Worm (Caenorhabditis elegans) whole organism, L4 larva: ENCODE data around the gene F59A2.5.
A peak's percentile ranks its signal among the peaks of the same experiment; 100 is the strongest.

Source experiments
- F44E2.7 ChIP-seq: fragments of 200-800 bp; sonication (Bioruptor generic); IDR thresholded peaks from 2 replicates; pipeline ENCODE4 v2.1.2; 2022; ENCODE audit warnings: missing genetic modification characterization, missing compliant biosample characterization
- ZK337.2 ChIP-seq: fragments of 200-800 bp; sonication (Bioruptor generic); IDR thresholded peaks from 2 replicates; pipeline ENCODE4 v1.3.6; 2022; ENCODE audit warnings: missing genetic modification reagents, missing genetic modification characterization, missing compliant biosample characterization
- ZK546.5 ChIP-seq, 2 experiments: sonication (generic microtip); optimal IDR thresholded peaks; 2 replicates each; lab custom pipeline; 2017; ENCODE audit warnings: missing biosample characterization in 2 of 2, missing genetic modification characterization in 2 of 2
- aha-1 ChIP-seq: fragments of 150-350 bp; peaks from one replicate; lab custom pipeline; 2014; ENCODE audit warnings: missing biosample characterization, missing genetic modification characterization
- ama-1 ChIP-seq: fragments of 150-350 bp; optimal IDR thresholded peaks from 2 replicates; lab custom pipeline; 2014; ENCODE audit warnings: inconsistent platforms, mixed read lengths
- ceh-20 ChIP-seq: fragments of 200-800 bp; sonication (Bioruptor generic); IDR thresholded peaks from 2 replicates; pipeline ENCODE4 v1.3.6; 2022; ENCODE audit warnings: missing genetic modification reagents, missing genetic modification characterization, missing compliant biosample characterization
- ceh-44 ChIP-seq: fragments of 200-800 bp; sonication (Bioruptor generic); IDR thresholded peaks from 2 replicates; pipeline ENCODE4 v1.3.6; 2022; ENCODE audit warnings: missing genetic modification reagents, missing genetic modification characterization, missing compliant biosample characterization
- cey-2 ChIP-seq: sonication (generic microtip); optimal IDR thresholded peaks from 3 replicates; lab custom pipeline; 2017; ENCODE audit warnings: missing genetic modification characterization, mild to moderate bottlenecking, missing compliant biosample characterization, antibody characterized with exemption, borderline replicate concordance; ENCODE audit not compliant: insufficient read depth
- ctbp-1 ChIP-seq: fragments of 200-800 bp; sonication (Bioruptor generic); IDR thresholded peaks from 2 replicates; pipeline ENCODE4 v1.3.6; 2022; ENCODE audit warnings: missing genetic modification reagents, missing genetic modification characterization, missing compliant biosample characterization
- daf-12 ChIP-seq: fragments of 150-350 bp; optimal IDR thresholded peaks from 2 replicates; lab custom pipeline; 2014; ENCODE audit warnings: missing biosample characterization, missing genetic modification reagents, missing genetic modification characterization
- duxl-1 ChIP-seq: sonication (generic microtip); optimal IDR thresholded peaks from 2 replicates; lab custom pipeline; 2016; ENCODE audit warnings: mild to moderate bottlenecking, missing genetic modification characterization, moderate library complexity, missing compliant biosample characterization; ENCODE audit not compliant: poor library complexity
- dve-1 ChIP-seq: sonication (generic microtip); optimal IDR thresholded peaks from 2 replicates; lab custom pipeline; 2017; ENCODE audit warnings: antibody characterized with exemption, mild to moderate bottlenecking, missing genetic modification characterization, missing compliant biosample characterization; ENCODE audit not compliant: insufficient read depth
- egl-27 ChIP-seq: sonication (generic microtip); optimal IDR thresholded peaks from 3 replicates; lab custom pipeline; 2017; ENCODE audit warnings: missing biosample characterization, missing genetic modification reagents, missing genetic modification characterization
- egl-43 ChIP-seq: fragments of 200-800 bp; sonication (Bioruptor generic); IDR thresholded peaks from 2 replicates; pipeline ENCODE4 v1.3.6; 2022; ENCODE audit warnings: missing genetic modification reagents, missing genetic modification characterization, missing compliant biosample characterization
- fkh-10 ChIP-seq: fragments of 150-350 bp; optimal IDR thresholded peaks from 2 replicates; lab custom pipeline; 2014; ENCODE audit warnings: missing biosample characterization, missing genetic modification reagents, missing genetic modification characterization
- fos-1 ChIP-seq: fragments of 150-350 bp; optimal IDR thresholded peaks from 2 replicates; lab custom pipeline; 2014; ENCODE audit warnings: missing biosample characterization, missing genetic modification characterization
- hlh-30 ChIP-seq: sonication (generic microtip); optimal IDR thresholded peaks from 2 replicates; lab custom pipeline; 2017; ENCODE audit warnings: antibody characterized with exemption, mild to moderate bottlenecking, missing genetic modification characterization, missing compliant biosample characterization; ENCODE audit not compliant: insufficient read depth
- jun-1 ChIP-seq: fragments of 150-350 bp; optimal IDR thresholded peaks from 2 replicates; lab custom pipeline; 2014; ENCODE audit warnings: missing biosample characterization, missing genetic modification reagents, missing genetic modification characterization
- lim-7 ChIP-seq: fragments of 200-800 bp; sonication (Bioruptor generic); IDR thresholded peaks from 2 replicates; pipeline ENCODE4 v1.3.6; 2022; ENCODE audit warnings: missing genetic modification characterization, missing compliant biosample characterization
- lin-15B ChIP-seq: fragments of 150-350 bp; sonication (generic microtip); optimal IDR thresholded peaks from 3 replicates; lab custom pipeline; 2014; ENCODE audit warnings: missing biosample characterization, missing genetic modification characterization
- lin-38 ChIP-seq: fragments of 200-800 bp; sonication (Bioruptor generic); IDR thresholded peaks from 2 replicates; pipeline ENCODE4 v1.3.6; 2022; ENCODE audit warnings: missing genetic modification reagents, missing genetic modification characterization, missing compliant biosample characterization
- lin-39 ChIP-seq: fragments of 150-350 bp; optimal IDR thresholded peaks from 2 replicates; lab custom pipeline; 2014; ENCODE audit warnings: missing biosample characterization, missing genetic modification reagents, missing genetic modification characterization
- lir-3 ChIP-seq: sonication (generic microtip); optimal IDR thresholded peaks from 2 replicates; lab custom pipeline; 2016; ENCODE audit warnings: mild to moderate bottlenecking, missing genetic modification characterization, missing compliant biosample characterization
- lsy-2 ChIP-seq, 2 experiments: fragments of 150-350 bp in 1 of 2; sonication (generic microtip) in 1 of 2; optimal IDR thresholded peaks; 2 replicates each; lab custom pipeline; 2014 to 2017; ENCODE audit warnings: missing biosample characterization in 2 of 2, missing genetic modification characterization in 2 of 2
- mdl-1 ChIP-seq, 2 experiments: fragments of 150-350 bp in 1 of 2; sonication (generic microtip) in 1 of 2; optimal IDR thresholded peaks; 2 replicates each; lab custom pipeline; 2014 to 2017; ENCODE audit warnings: missing biosample characterization in 2 of 2, missing genetic modification characterization in 2 of 2
- mep-1 ChIP-seq: fragments of 150-350 bp; sonication (generic microtip); optimal IDR thresholded peaks from 3 replicates; lab custom pipeline; 2014; ENCODE audit warnings: missing biosample characterization, missing genetic modification characterization
- mes-2 ChIP-seq: sonication (generic microtip); optimal IDR thresholded peaks from 2 replicates; lab custom pipeline; 2016; ENCODE audit warnings: missing genotype, mild to moderate bottlenecking, missing genetic modification characterization, missing compliant biosample characterization; ENCODE audit not compliant: poor library complexity, severe bottlenecking
- mxl-2 ChIP-seq: fragments of 200-800 bp; sonication (Bioruptor generic); conservative IDR thresholded peaks from 2 replicates; pipeline ENCODE4 v1.3.6; 2022; ENCODE audit warnings: missing genetic modification reagents, missing genetic modification characterization, missing compliant biosample characterization
- nhr-102 ChIP-seq: sonication (generic microtip); optimal IDR thresholded peaks from 2 replicates; lab custom pipeline; 2016; ENCODE audit warnings: mild to moderate bottlenecking, missing genetic modification characterization, moderate library complexity, missing compliant biosample characterization
- nhr-111 ChIP-seq: fragments of 200-800 bp; sonication (Bioruptor generic); optimal IDR thresholded peaks from 2 replicates; lab custom pipeline; 2018; ENCODE audit warnings: mild to moderate bottlenecking, missing genetic modification characterization, missing compliant biosample characterization
- nhr-25 ChIP-seq: sonication (generic microtip); optimal IDR thresholded peaks from 2 replicates; lab custom pipeline; 2017; ENCODE audit warnings: missing genetic modification characterization, mild to moderate bottlenecking, missing compliant biosample characterization, antibody characterized with exemption, moderate library complexity, borderline replicate concordance; ENCODE audit not compliant: insufficient read depth
- nhr-28 ChIP-seq: fragments of 150-350 bp; optimal IDR thresholded peaks from 2 replicates; lab custom pipeline; 2014; ENCODE audit warnings: missing biosample characterization, missing genetic modification characterization
- nhr-42 ChIP-seq: fragments of 200-800 bp; sonication (Bioruptor generic); IDR thresholded peaks from 2 replicates; pipeline ENCODE4 v1.3.6; 2022; ENCODE audit warnings: missing genetic modification characterization, missing compliant biosample characterization
- nhr-6 ChIP-seq: fragments of 150-350 bp; optimal IDR thresholded peaks from 2 replicates; lab custom pipeline; 2014; ENCODE audit warnings: missing biosample characterization, missing genetic modification characterization
- pha-4 ChIP-seq, 2 experiments: fragments of 150-350 bp in 1 of 2; fragments of 200-800 bp in 1 of 2; sonication (Bioruptor generic) in 1 of 2; IDR thresholded peaks in 1 of 2; optimal IDR thresholded peaks in 1 of 2; 2 replicates each; pipeline versions ENCODE4 v1.3.6 to Lab custom; 2014 to 2022; ENCODE audit warnings: missing genetic modification characterization in 2 of 2, missing genetic modification reagents in 2 of 2, missing biosample characterization in 1 of 2, missing compliant biosample characterization in 1 of 2
- php-3 ChIP-seq: fragments of 200-800 bp; sonication (Bioruptor generic); IDR thresholded peaks from 2 replicates; pipeline ENCODE4 v1.3.6; 2022; ENCODE audit warnings: missing genetic modification reagents, missing genetic modification characterization, missing compliant biosample characterization
- pqm-1 ChIP-seq: sonication (generic microtip); optimal IDR thresholded peaks from 2 replicates; lab custom pipeline; 2017; ENCODE audit warnings: missing biosample characterization, missing genetic modification characterization
- rbr-2 ChIP-seq: sonication (generic microtip); optimal IDR thresholded peaks from 2 replicates; lab custom pipeline; 2016; ENCODE audit warnings: missing genotype, missing genetic modification characterization, missing compliant biosample characterization
- set-16 ChIP-seq: fragments of 200-800 bp; sonication (Bioruptor generic); IDR thresholded peaks from 2 replicates; pipeline ENCODE4 v1.3.6; 2022; ENCODE audit warnings: missing genetic modification reagents, missing genetic modification characterization, missing compliant biosample characterization
- skn-1 ChIP-seq: fragments of 150-350 bp; optimal IDR thresholded peaks from 2 replicates; lab custom pipeline; 2014; ENCODE audit warnings: missing biosample characterization, missing genetic modification characterization
- spr-3 ChIP-seq: fragments of 200-800 bp; sonication (Bioruptor generic); optimal IDR thresholded peaks from 2 replicates; lab custom pipeline; 2018; ENCODE audit warnings: mild to moderate bottlenecking, missing genetic modification characterization, missing compliant biosample characterization
- tag-97 ChIP-seq: fragments of 200-800 bp; sonication (Bioruptor generic); IDR thresholded peaks from 2 replicates; pipeline ENCODE4 v1.3.6; 2022; ENCODE audit warnings: missing genetic modification characterization, missing compliant biosample characterization
- unc-130 ChIP-seq: sonication (generic microtip); optimal IDR thresholded peaks from 2 replicates; lab custom pipeline; 2016; ENCODE audit warnings: missing genetic modification reagents, missing genetic modification characterization, missing compliant biosample characterization
- unc-39 ChIP-seq: sonication (generic microtip); optimal IDR thresholded peaks from 2 replicates; lab custom pipeline; 2017; ENCODE audit warnings: missing biosample characterization, missing genetic modification characterization
- unc-62 ChIP-seq, 3 experiments: fragments of 150-350 bp in 1 of 3; sonication (generic microtip); optimal IDR thresholded peaks in 2 of 3; peaks in 1 of 3; 1 replicate in 1 of 3; 2 replicates in 2 of 3; lab custom pipeline; 2014 to 2017; ENCODE audit warnings: missing biosample characterization in 3 of 3, missing genetic modification characterization in 3 of 3, missing genetic modification reagents in 3 of 3, missing genotype in 1 of 3
- zag-1 ChIP-seq: fragments of 150-350 bp; optimal IDR thresholded peaks from 2 replicates; lab custom pipeline; 2014; ENCODE audit warnings: missing biosample characterization, missing genetic modification characterization
- zfp-3 ChIP-seq: fragments of 200-800 bp; sonication (Bioruptor generic); conservative IDR thresholded peaks from 2 replicates; pipeline ENCODE4 v1.3.6; 2022; ENCODE audit warnings: missing genetic modification reagents, missing genetic modification characterization, missing compliant biosample characterization
- zip-11 ChIP-seq: fragments of 200-800 bp; sonication (Bioruptor generic); IDR thresholded peaks from 2 replicates; pipeline ENCODE4 v1.3.6; 2022; ENCODE audit warnings: missing genetic modification characterization, missing compliant biosample characterization

Gene F59A2.5

DNA sequence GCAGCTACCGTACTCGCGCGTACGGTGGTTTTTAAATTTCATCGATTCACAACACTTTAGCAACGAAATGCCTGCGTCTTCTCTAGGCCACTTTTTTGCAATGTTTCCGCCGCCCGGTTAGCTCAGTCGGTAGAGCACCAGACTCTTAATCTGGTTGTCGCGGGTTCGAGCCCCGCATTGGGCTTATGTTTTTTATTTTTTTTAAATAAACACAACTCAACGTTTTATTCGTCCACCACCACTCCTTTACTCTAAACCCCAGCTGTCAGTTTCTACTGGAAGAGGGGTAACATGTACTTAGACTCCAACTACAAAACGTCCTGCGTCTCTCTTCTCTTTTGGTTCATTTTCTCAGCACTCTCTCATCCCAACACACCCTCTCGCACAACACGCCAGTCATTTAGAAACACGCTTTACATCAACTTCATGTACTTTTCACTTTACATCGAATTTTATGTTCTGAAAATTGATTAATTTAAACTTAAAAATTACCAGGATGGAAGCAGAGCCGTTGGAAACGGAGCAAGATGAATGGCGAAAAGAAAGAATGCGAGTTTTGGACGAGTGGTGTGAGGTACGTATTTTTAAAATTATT is 15.1 kb upstream of the F59A2.5 start, which contains the start of the genes elmd-1 and hecw-1 (continued):
- TF ChIP-seq ctbp-1, result peak; percentile 53; the same call in 1 of the 2 replicates
- no peak for TF ChIP-seq zag-1
- TF ChIP-seq zfp-3 (GFP tag; lab: Robert Waterston, UW), result peak; percentile 77; the same call in 1 of the 2 replicates
- TF ChIP-seq mep-1 (tag; lab: Kevin White, UChicago), result peak; percentile 58
- peak; percentile 63; the same call in 1 of the 2 replicates for TF ChIP-seq php-3
- peak; percentile 55 for TF ChIP-seq duxl-1 (tag; lab: Kevin White, UChicago)
- no peak for TF ChIP-seq daf-12
- no peak for TF ChIP-seq mxl-2 (GFP tag; lab: Robert Waterston, UW)
- no peak for TF ChIP-seq pqm-1 (tag; lab: Kevin White, UChicago)
- TF ChIP-seq set-16 (GFP tag; lab: Robert Waterston, UW), result peak; percentile 34; the same call in 1 of the 2 replicates
- peak; percentile 57 for TF ChIP-seq mes-2 (tag; lab: Kevin White, UChicago)
- peak in 1 of 2 experiments; percentile 56 for TF ChIP-seq unc-62 (GFP tag; optimal IDR thresholded peaks at IDR 0.05 in 1 of 2; lab: Kevin White, UChicago)
- TF ChIP-seq unc-62 (tag; optimal IDR thresholded peaks at IDR 0.05; lab: Kevin White, UChicago), result no peak
- 0 out of 2 replicates have a peak, but pooled peaks have one; percentile 26 for TF ChIP-seq F44E2.7 (GFP tag; lab: Robert Waterston, UW)
- no peak for TF ChIP-seq ZK546.5 (tag; optimal IDR thresholded peaks at IDR 0.05; lab: Kevin White, UChicago)
- TF ChIP-seq fkh-10 (GFP tag; lab: Kevin White, UChicago), result no peak
- no peak for TF ChIP-seq lin-39 (tag; lab: Kevin White, UChicago)
- TF ChIP-seq tag-97 (GFP tag; lab: Robert Waterston, UW), result no peak
- peak; percentile 5 for TF ChIP-seq unc-130 (GFP tag; lab: Kevin White, UChicago)
- TF ChIP-seq nhr-25, result no peak
- no peak for TF ChIP-seq nhr-111
- TF ChIP-seq dve-1 (tag; lab: Kevin White, UChicago), result peak; percentile 73
- TF ChIP-seq lsy-2 (tag; optimal IDR thresholded peaks at IDR 0.05; lab: Kevin White, UChicago), result peak in 1 of 2 experiments; percentile 59
- TF ChIP-seq fos-1, result no peak
- TF ChIP-seq jun-1, result no peak
- peak; percentile 31 for TF ChIP-seq rbr-2 (tag; lab: Kevin White, UChicago)
- TF ChIP-seq nhr-42 (GFP tag; lab: Robert Waterston, UW), result 0 out of 2 replicates have a peak, but pooled peaks have one; percentile 5
- no peak for TF ChIP-seq lir-3
- no peak for TF ChIP-seq unc-39
- TF ChIP-seq nhr-102 (tag; lab: Kevin White, UChicago), result no peak
- no peak for TF ChIP-seq lin-15B (tag; lab: Kevin White, UChicago)
- peak; percentile 56; the same call in 1 of the 2 replicates for TF ChIP-seq ceh-20 (GFP tag; lab: Robert Waterston, UW)
- no peak for TF ChIP-seq zip-11
- TF ChIP-seq skn-1 (tag; lab: Kevin White, UChicago), result no peak
- TF ChIP-seq mdl-1 (tag; optimal IDR thresholded peaks at IDR 0.05; lab: Kevin White, UChicago), result peak in 1 of 2 experiments; percentile 46
- TF ChIP-seq hlh-30 (tag; lab: Kevin White, UChicago), result peak; percentile 73
- peak; percentile 60; the same call in 1 of the 2 replicates for TF ChIP-seq pha-4 (GFP tag; IDR thresholded peaks at IDR 0.05; lab: Robert Waterston, UW)
- TF ChIP-seq pha-4 (tag; optimal IDR thresholded peaks at IDR 0.05; lab: Kevin White, UChicago), result peak; percentile 51
- peak; percentile 26 for TF ChIP-seq nhr-6 (tag; lab: Kevin White, UChicago)
- peak; percentile 74 for TF ChIP-seq lin-38 (GFP tag; lab: Robert Waterston, UW)
- TF ChIP-seq ZK337.2 (GFP tag; lab: Robert Waterston, UW), result no peak
- TF ChIP-seq nhr-28, result peak; percentile 70
- no peak for TF ChIP-seq spr-3 (GFP tag; lab: Kevin White, UChicago)
- peak; percentile 73 for TF ChIP-seq lim-7 (GFP tag; lab: Robert Waterston, UW)
- TF ChIP-seq ceh-44, result peak; percentile 82
- peak; percentile 21 for TF ChIP-seq aha-1
- no peak for TF ChIP-seq ama-1 (lab: Kevin White, UChicago)
- TF ChIP-seq egl-43 (GFP tag; lab: Robert Waterston, UW), result peak; percentile 87
- no peak for TF ChIP-seq cey-2 (tag; lab: Kevin White, UChicago)
- TF ChIP-seq egl-27 (tag; lab: Kevin White, UChicago), result no peak
